Worm (Caenorhabditis elegans) whole organism, late embryonic: ENCODE results near the gene Y111B2A.12.
"Not testable (repeated sequence)": the region's sequence is repeated elsewhere in the genome, so short reads cannot be mapped to it uniquely, and the experiment has no call there.

Experiments used
- ahr-1 ChIP-seq: sonication (generic microtip); optimal IDR thresholded peaks from 2 replicates; lab custom pipeline; 2016; ENCODE audit warnings: missing genetic modification characterization, missing compliant biosample characterization
- ref-2 ChIP-seq: sonication (generic microtip); optimal IDR thresholded peaks from 2 replicates; lab custom pipeline; 2016; ENCODE audit warnings: missing genetic modification characterization, missing compliant biosample characterization

- not testable (repeated sequence) for TF ChIP-seq ahr-1 (tag; lab: Kevin White, UChicago)
- TF ChIP-seq ref-2 (tag; lab: Kevin White, UChicago): peak; percentile 24
These were observed 56.4 kb downstream of the Y111B2A.12 start for ce11 chrIII:12665500-12665907.
